Worm (Caenorhabditis elegans) whole organism, early embryonic: ENCODE results near the gene sre-35.
"Not testable (repeated sequence)": the region's sequence is repeated elsewhere in the genome, so short reads cannot be mapped to it uniquely, and the experiment has no call there.

Experiments used
- B0310.2 ChIP-seq: sonication (generic microtip); optimal IDR thresholded peaks from 2 replicates; lab custom pipeline; 2016; ENCODE audit warnings: mild to moderate bottlenecking, missing genetic modification characterization, missing compliant biosample characterization
- F13C5.2 ChIP-seq: sonication (generic microtip); optimal IDR thresholded peaks from 2 replicates; lab custom pipeline; 2017; ENCODE audit warnings: mild to moderate bottlenecking, missing genetic modification characterization, inconsistent platforms, missing compliant biosample characterization
- ama-1 ChIP-seq: fragments of 150-350 bp; optimal IDR thresholded peaks from 2 replicates; lab custom pipeline; 2014
- ceh-13 ChIP-seq: fragments of 200-800 bp; sonication (Bioruptor generic); optimal IDR thresholded peaks from 2 replicates; lab custom pipeline; 2018; ENCODE audit warnings: mild to moderate bottlenecking, missing genetic modification characterization, missing compliant biosample characterization
- ceh-36 ChIP-seq: sonication (generic microtip); optimal IDR thresholded peaks from 2 replicates; lab custom pipeline; 2016; ENCODE audit warnings: missing genetic modification characterization, inconsistent platforms, missing compliant biosample characterization
- flt-1 ChIP-seq: fragments of 200-800 bp; sonication (Bioruptor generic); IDR thresholded peaks from 2 replicates; pipeline ENCODE4 v1.3.6; 2022; ENCODE audit warnings: missing genetic modification characterization, missing compliant biosample characterization
- hmg-4 ChIP-seq: fragments of 200-800 bp; sonication (Bioruptor generic); optimal IDR thresholded peaks from 2 replicates; lab custom pipeline; 2018; ENCODE audit warnings: mild to moderate bottlenecking, missing genetic modification characterization, missing compliant biosample characterization
- pes-1 ChIP-seq: fragments of 200-800 bp; sonication (Bioruptor generic); IDR thresholded peaks from 2 replicates; pipeline ENCODE4 v1.3.6; 2022; ENCODE audit warnings: missing genetic modification reagents, missing genetic modification characterization, missing compliant biosample characterization
- scrt-1 ChIP-seq: fragments of 200-800 bp; sonication (Bioruptor generic); IDR thresholded peaks from 2 replicates; pipeline ENCODE4 v1.3.6; 2022; ENCODE audit warnings: missing genetic modification characterization, missing compliant biosample characterization
- tbx-11 ChIP-seq: fragments of 200-800 bp; sonication (Bioruptor generic); IDR thresholded peaks from 2 replicates; pipeline ENCODE4 v1.3.6; 2022; ENCODE audit warnings: missing genetic modification characterization, missing compliant biosample characterization
- tbx-37 ChIP-seq: fragments of 200-800 bp; sonication (Bioruptor generic); conservative IDR thresholded peaks from 2 replicates; pipeline ENCODE4 v1.3.6; 2022; ENCODE audit warnings: missing genetic modification reagents, missing genetic modification characterization, missing compliant biosample characterization

ce11 chrII:12441164-12441563 lies 11.5 kb downstream of the sre-35 start, which contains the start of gene Y57A10C.10:
- TF ChIP-seq F13C5.2 (tag; lab: Kevin White, UChicago); ama-1 (lab: Kevin White, UChicago); tbx-37 (GFP tag; lab: Robert Waterston, UW); hmg-4 (GFP tag; lab: Kevin White, UChicago); B0310.2 (tag; lab: Kevin White, UChicago); scrt-1 (GFP tag; lab: Robert Waterston, UW); tbx-11 (GFP tag; lab: Robert Waterston, UW); flt-1 (GFP tag; lab: Robert Waterston, UW); pes-1; ceh-36; ceh-13 (GFP tag; lab: Kevin White, UChicago): not testable (repeated sequence)
